Worm (Caenorhabditis elegans) whole organism, mixed stage, embryonic: ENCODE results near the gene sdz-20.

Source experiments
- ces-1 ChIP-seq: fragments of 150-350 bp; optimal IDR thresholded peaks from 2 replicates; lab custom pipeline; 2014; ENCODE audit warnings: missing biosample characterization, missing genetic modification reagents, missing genetic modification characterization
- hlh-1 ChIP-seq: fragments of 150-350 bp; optimal IDR thresholded peaks from 2 replicates; lab custom pipeline; 2014; ENCODE audit warnings: missing biosample characterization, missing genetic modification reagents, missing genetic modification characterization
- lin-13 ChIP-seq: fragments of 150-350 bp; optimal IDR thresholded peaks from 2 replicates; lab custom pipeline; 2014; ENCODE audit warnings: missing biosample characterization, missing genetic modification characterization
- nhr-2 ChIP-seq: fragments of 150-350 bp; optimal IDR thresholded peaks from 2 replicates; lab custom pipeline; 2014; ENCODE audit warnings: missing biosample characterization, missing genetic modification characterization
- nhr-28 ChIP-seq: fragments of 150-350 bp; optimal IDR thresholded peaks from 2 replicates; lab custom pipeline; 2014; ENCODE audit warnings: missing biosample characterization, missing genetic modification characterization
- nhr-76 ChIP-seq: sonication (generic microtip); optimal IDR thresholded peaks from 2 replicates; lab custom pipeline; 2017; ENCODE audit warnings: missing biosample characterization, missing genetic modification characterization
- unc-39 ChIP-seq: fragments of 150-350 bp; optimal IDR thresholded peaks from 2 replicates; lab custom pipeline; 2014; ENCODE audit warnings: missing biosample characterization, missing genetic modification characterization
- unc-62 ChIP-seq: fragments of 150-350 bp; optimal IDR thresholded peaks from 2 replicates; lab custom pipeline; 2014; ENCODE audit warnings: missing biosample characterization, missing genetic modification reagents, missing genetic modification characterization
- zip-8 ChIP-seq: fragments of 150-350 bp; optimal IDR thresholded peaks from 2 replicates; lab custom pipeline; 2014; ENCODE audit warnings: missing biosample characterization, missing genetic modification characterization

- TF ChIP-seq ces-1 (GFP tag; lab: Kevin White, UChicago) (peak; percentile 25), nhr-2 (tag; lab: Kevin White, UChicago) (no peak), lin-13 (tag; lab: Kevin White, UChicago) (no peak), hlh-1 (no peak), unc-39 (tag; lab: Kevin White, UChicago) (no peak), nhr-28 (tag; lab: Kevin White, UChicago) (no peak), zip-8 (tag; lab: Kevin White, UChicago) (no peak), unc-62 (GFP tag; lab: Kevin White, UChicago) (no peak), nhr-76 (tag; lab: Kevin White, UChicago) (no peak)
Observed at ce11 chrIII:13381684-13382083, 47.8 kb downstream of the sdz-20 start.
